Worm (Caenorhabditis elegans) whole organism, early embryonic: ENCODE measurements around the gene cyy-1.

Experiments
- B0310.2 ChIP-seq: sonication (generic microtip); optimal IDR thresholded peaks from 2 replicates; lab custom pipeline; 2016; ENCODE audit warnings: mild to moderate bottlenecking, missing genetic modification characterization, missing compliant biosample characterization
- F13C5.2 ChIP-seq: sonication (generic microtip); optimal IDR thresholded peaks from 2 replicates; lab custom pipeline; 2017; ENCODE audit warnings: mild to moderate bottlenecking, missing genetic modification characterization, inconsistent platforms, missing compliant biosample characterization
- aly-1 ChIP-seq: sonication (generic microtip); optimal IDR thresholded peaks from 2 replicates; lab custom pipeline; 2016; ENCODE audit warnings: missing genetic modification characterization, missing compliant biosample characterization
- ama-1 ChIP-seq: fragments of 150-350 bp; optimal IDR thresholded peaks from 2 replicates; lab custom pipeline; 2014
- ceh-13 ChIP-seq: fragments of 200-800 bp; sonication (Bioruptor generic); optimal IDR thresholded peaks from 2 replicates; lab custom pipeline; 2018; ENCODE audit warnings: mild to moderate bottlenecking, missing genetic modification characterization, missing compliant biosample characterization
- ceh-36 ChIP-seq: sonication (generic microtip); optimal IDR thresholded peaks from 2 replicates; lab custom pipeline; 2016; ENCODE audit warnings: missing genetic modification characterization, inconsistent platforms, missing compliant biosample characterization
- ets-7 ChIP-seq: sonication (generic microtip); optimal IDR thresholded peaks from 2 replicates; lab custom pipeline; 2016; ENCODE audit warnings: missing genotype, missing genetic modification characterization, missing compliant biosample characterization
- flt-1 ChIP-seq: fragments of 200-800 bp; sonication (Bioruptor generic); IDR thresholded peaks from 2 replicates; pipeline ENCODE4 v1.3.6; 2022; ENCODE audit warnings: missing genetic modification characterization, missing compliant biosample characterization
- hmbx-1 ChIP-seq: sonication (generic microtip); optimal IDR thresholded peaks from 2 replicates; lab custom pipeline; 2016; ENCODE audit warnings: mild to moderate bottlenecking, missing genetic modification characterization, missing compliant biosample characterization
- hmg-4 ChIP-seq: fragments of 200-800 bp; sonication (Bioruptor generic); optimal IDR thresholded peaks from 2 replicates; lab custom pipeline; 2018; ENCODE audit warnings: mild to moderate bottlenecking, missing genetic modification characterization, missing compliant biosample characterization
- hnd-1 ChIP-seq: sonication (generic microtip); optimal IDR thresholded peaks from 2 replicates; lab custom pipeline; 2016; ENCODE audit warnings: missing genetic modification characterization, missing compliant biosample characterization
- pes-1 ChIP-seq: fragments of 200-800 bp; sonication (Bioruptor generic); IDR thresholded peaks from 2 replicates; pipeline ENCODE4 v1.3.6; 2022; ENCODE audit warnings: missing genetic modification reagents, missing genetic modification characterization, missing compliant biosample characterization
- scrt-1 ChIP-seq: fragments of 200-800 bp; sonication (Bioruptor generic); IDR thresholded peaks from 2 replicates; pipeline ENCODE4 v1.3.6; 2022; ENCODE audit warnings: missing genetic modification characterization, missing compliant biosample characterization
- sea-1 ChIP-seq: fragments of 200-800 bp; sonication (Bioruptor generic); conservative IDR thresholded peaks from 2 replicates; pipeline ENCODE4 v1.3.6; 2022; ENCODE audit warnings: missing genetic modification characterization, missing compliant biosample characterization
- tbx-11 ChIP-seq: fragments of 200-800 bp; sonication (Bioruptor generic); IDR thresholded peaks from 2 replicates; pipeline ENCODE4 v1.3.6; 2022; ENCODE audit warnings: missing genetic modification characterization, missing compliant biosample characterization
- tbx-37 ChIP-seq: fragments of 200-800 bp; sonication (Bioruptor generic); conservative IDR thresholded peaks from 2 replicates; pipeline ENCODE4 v1.3.6; 2022; ENCODE audit warnings: missing genetic modification reagents, missing genetic modification characterization, missing compliant biosample characterization
- tra-4 ChIP-seq: sonication (generic microtip); optimal IDR thresholded peaks from 2 replicates; lab custom pipeline; 2017; ENCODE audit warnings: missing genetic modification characterization, missing compliant biosample characterization

The cyy-1 gene

DNA sequence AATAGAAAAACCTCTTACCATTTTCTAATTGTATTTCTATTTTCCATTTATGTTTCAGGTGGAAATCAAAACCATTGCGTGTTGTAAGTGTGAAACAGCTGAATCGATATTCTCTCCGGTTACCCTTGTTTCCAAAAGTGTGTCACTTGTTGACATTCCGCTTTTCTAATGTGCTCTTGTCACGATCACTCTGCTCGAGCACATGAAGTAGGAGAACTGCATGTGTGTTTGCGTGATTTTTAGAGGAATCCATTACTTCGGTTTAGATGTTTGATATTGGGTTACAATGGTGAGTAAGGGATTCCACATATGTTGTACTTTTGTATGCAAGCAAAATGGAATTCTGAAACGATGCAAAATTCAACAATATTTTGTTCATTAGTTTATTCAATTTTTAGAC, 44.8 kb downstream of the cyy-1 start:
- no peak for TF ChIP-seq hmg-4 (GFP tag; lab: Kevin White, UChicago)

DNA sequence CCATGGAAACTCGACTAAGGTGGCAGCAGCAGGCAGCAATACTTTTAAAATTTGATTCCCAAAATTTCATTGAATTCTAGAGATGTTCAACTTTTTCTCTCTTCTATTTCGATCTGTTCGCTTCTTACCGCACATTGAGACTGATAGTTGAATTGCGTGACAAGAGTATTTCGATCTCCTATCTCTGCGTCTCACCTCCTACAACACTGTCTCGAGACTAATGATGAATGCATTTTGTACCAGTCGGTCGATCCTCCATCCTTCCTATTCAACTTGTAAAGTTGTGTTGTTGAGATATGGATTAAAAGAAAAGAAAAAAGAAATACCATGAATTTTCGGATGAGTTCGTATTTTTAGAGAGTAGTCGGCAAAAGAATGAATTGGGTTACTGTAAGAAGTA, 45.5 kb downstream of the cyy-1 start:
- TF ChIP-seq flt-1 (GFP tag; lab: Robert Waterston, UW) = no peak
- no peak for TF ChIP-seq ceh-13 (GFP tag; lab: Kevin White, UChicago)
- TF ChIP-seq hnd-1 = no peak
- no peak for TF ChIP-seq pes-1
- no peak for TF ChIP-seq hmbx-1 (tag; lab: Kevin White, UChicago)
- no peak for TF ChIP-seq ceh-36 (tag; lab: Kevin White, UChicago)
- TF ChIP-seq F13C5.2 (tag; lab: Kevin White, UChicago) = no peak
- no peak for TF ChIP-seq tbx-37 (GFP tag; lab: Robert Waterston, UW)
- no peak for TF ChIP-seq hmg-4 (GFP tag; lab: Kevin White, UChicago)
- no peak for TF ChIP-seq aly-1 (tag; lab: Kevin White, UChicago)
- TF ChIP-seq scrt-1 = no peak
- no peak for TF ChIP-seq ets-7 (tag; lab: Kevin White, UChicago)
- TF ChIP-seq ama-1 (lab: Kevin White, UChicago) = no peak

DNA sequence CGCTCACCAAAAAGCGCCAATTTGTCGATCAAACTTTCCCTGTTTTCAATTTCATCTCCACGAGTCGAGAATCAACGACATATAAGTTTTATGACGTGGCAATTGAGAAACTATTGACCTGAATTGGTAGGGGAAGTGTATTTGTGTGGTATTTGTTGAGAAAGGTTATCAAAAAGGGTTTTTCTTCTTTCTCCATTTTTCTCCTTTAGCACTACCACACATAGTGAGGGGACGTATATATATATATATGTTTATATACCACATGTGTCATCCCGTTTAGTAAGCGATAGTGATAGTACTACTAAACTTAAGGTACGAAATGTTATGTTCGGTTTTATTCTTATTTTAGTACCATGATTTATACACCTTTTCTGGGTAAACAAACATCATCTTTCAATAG, 51.9 kb downstream of the cyy-1 start:
- no peak for TF ChIP-seq B0310.2 (tag; lab: Kevin White, UChicago)
- TF ChIP-seq tbx-11 = no peak
- no peak for TF ChIP-seq ets-7 (tag; lab: Kevin White, UChicago)
- no peak for TF ChIP-seq tra-4
- no peak for TF ChIP-seq ceh-13 (GFP tag; lab: Kevin White, UChicago)
- TF ChIP-seq tbx-37 (GFP tag; lab: Robert Waterston, UW) = no peak
- TF ChIP-seq hmg-4 (GFP tag; lab: Kevin White, UChicago) = no peak
- TF ChIP-seq F13C5.2 (tag; lab: Kevin White, UChicago) = no peak
- TF ChIP-seq aly-1 (tag; lab: Kevin White, UChicago) = no peak
- no peak for TF ChIP-seq sea-1 (GFP tag; lab: Robert Waterston, UW)
- TF ChIP-seq flt-1 (GFP tag; lab: Robert Waterston, UW) = no peak
- no peak for TF ChIP-seq pes-1
- TF ChIP-seq hnd-1 = no peak
- TF ChIP-seq scrt-1 = no peak
- no peak for TF ChIP-seq hmbx-1 (tag; lab: Kevin White, UChicago)
- TF ChIP-seq ceh-36 (tag; lab: Kevin White, UChicago) = no peak
- no peak for TF ChIP-seq ama-1 (lab: Kevin White, UChicago)
